Worm (Caenorhabditis elegans) whole organism, young adult: ENCODE measurements around the gene col-167.

Source experiments
- C06A6.2 ChIP-seq: fragments of 200-800 bp; sonication (Bioruptor generic); conservative IDR thresholded peaks from 2 replicates; pipeline ENCODE4 v1.3.6; 2022; ENCODE audit warnings: missing genetic modification characterization, missing compliant biosample characterization
- C17E4.6 ChIP-seq: fragments of 200-800 bp; sonication (Bioruptor generic); IDR thresholded peaks from 2 replicates; pipeline ENCODE4 v1.3.6; 2022; ENCODE audit warnings: missing genetic modification reagents, missing genetic modification characterization, missing compliant biosample characterization
- D2030.7 ChIP-seq: fragments of 200-800 bp; sonication (Bioruptor generic); IDR thresholded peaks from 2 replicates; pipeline ENCODE4 v1.3.6; 2022; ENCODE audit warnings: missing genetic modification reagents, missing genetic modification characterization, missing compliant biosample characterization
- F37B4.10 ChIP-seq: fragments of 200-800 bp; sonication (Bioruptor generic); IDR thresholded peaks from 2 replicates; pipeline ENCODE4 v1.3.6; 2022; ENCODE audit warnings: missing genetic modification characterization, missing compliant biosample characterization
- F49E8.2 ChIP-seq: sonication (generic microtip); optimal IDR thresholded peaks from 3 replicates; lab custom pipeline; 2017; ENCODE audit warnings: missing genetic modification characterization, mild to moderate bottlenecking, missing compliant biosample characterization, antibody characterized with exemption, moderate library complexity; ENCODE audit not compliant: insufficient read depth
- F52B5.7 ChIP-seq: sonication (generic microtip); optimal IDR thresholded peaks from 2 replicates; lab custom pipeline; 2016; ENCODE audit warnings: mild to moderate bottlenecking, missing genetic modification characterization, missing compliant biosample characterization
- F57A8.1 ChIP-seq: fragments of 200-800 bp; sonication (Bioruptor generic); optimal IDR thresholded peaks from 2 replicates; lab custom pipeline; 2018; ENCODE audit warnings: mild to moderate bottlenecking, missing genetic modification characterization, moderate library complexity, missing compliant biosample characterization
- K12H6.12 ChIP-seq: fragments of 200-800 bp; sonication (Bioruptor generic); optimal IDR thresholded peaks from 2 replicates; lab custom pipeline; 2018; ENCODE audit warnings: mild to moderate bottlenecking, missing genetic modification characterization, missing compliant biosample characterization
- T07F8.4 ChIP-seq: sonication (generic microtip); optimal IDR thresholded peaks from 2 replicates; lab custom pipeline; 2016; ENCODE audit warnings: mild to moderate bottlenecking, missing genetic modification characterization, moderate library complexity, missing compliant biosample characterization
- T26A5.8 ChIP-seq: sonication (generic microtip); optimal IDR thresholded peaks from 2 replicates; lab custom pipeline; 2016; ENCODE audit warnings: missing genetic modification characterization, missing compliant biosample characterization
- Y53G8AR.9 ChIP-seq: fragments of 200-800 bp; sonication (Bioruptor generic); conservative IDR thresholded peaks from 2 replicates; pipeline ENCODE4 v1.3.6; 2022; ENCODE audit warnings: missing genetic modification reagents, missing genetic modification characterization, missing compliant biosample characterization
- Y95B8A.8 ChIP-seq: fragments of 200-800 bp; sonication (Bioruptor generic); IDR thresholded peaks from 2 replicates; pipeline ENCODE4 v1.3.6; 2022; ENCODE audit warnings: missing genetic modification reagents, missing genetic modification characterization, missing compliant biosample characterization
- ZK185.1 ChIP-seq: sonication (generic microtip); optimal IDR thresholded peaks from 2 replicates; lab custom pipeline; 2016; ENCODE audit warnings: mild to moderate bottlenecking, missing genetic modification characterization, missing compliant biosample characterization; ENCODE audit not compliant: poor library complexity, severe bottlenecking
- ama-1 ChIP-seq, 3 experiments: fragments of 150-350 bp in 1 of 3; sonication (generic microtip) in 2 of 3; optimal IDR thresholded peaks; 2 replicates each; lab custom pipeline; 2014 to 2018; ENCODE audit warnings: missing biosample characterization in 2 of 3, missing genetic modification characterization in 2 of 3, missing genetic modification reagents in 2 of 3
- aptf-3 ChIP-seq: fragments of 200-800 bp; sonication (Bioruptor generic); IDR thresholded peaks from 2 replicates; pipeline ENCODE4 v1.3.6; 2022; ENCODE audit warnings: missing genetic modification characterization, missing compliant biosample characterization
- atf-7 ChIP-seq: sonication (generic microtip); optimal IDR thresholded peaks from 2 replicates; lab custom pipeline; 2017; ENCODE audit warnings: mild to moderate bottlenecking, missing genetic modification characterization, missing compliant biosample characterization
- attf-6 ChIP-seq: fragments of 200-800 bp; sonication (Bioruptor generic); IDR thresholded peaks from 2 replicates; pipeline ENCODE4 v1.3.6; 2022; ENCODE audit warnings: missing genetic modification reagents, missing genetic modification characterization, missing compliant biosample characterization
- bed-1 ChIP-seq: fragments of 200-800 bp; sonication (Bioruptor generic); IDR thresholded peaks from 2 replicates; pipeline ENCODE4 v1.3.6; 2022; ENCODE audit warnings: missing genetic modification reagents, missing genetic modification characterization, missing compliant biosample characterization
- cebp-2 ChIP-seq: fragments of 200-800 bp; sonication (Bioruptor generic); IDR thresholded peaks from 2 replicates; pipeline ENCODE4 v1.3.6; 2022; ENCODE audit warnings: missing genetic modification characterization, missing compliant biosample characterization
- ceh-100 ChIP-seq: fragments of 200-800 bp; sonication (Bioruptor generic); IDR thresholded peaks from 2 replicates; pipeline ENCODE4 v1.3.6; 2022; ENCODE audit warnings: missing genetic modification reagents, missing genetic modification characterization, missing compliant biosample characterization
- ceh-79 ChIP-seq: sonication (generic microtip); optimal IDR thresholded peaks from 2 replicates; lab custom pipeline; 2017; ENCODE audit warnings: mild to moderate bottlenecking, missing genetic modification characterization, missing compliant biosample characterization
- chd-7 ChIP-seq: sonication (generic microtip); optimal IDR thresholded peaks from 2 replicates; lab custom pipeline; 2016; ENCODE audit warnings: mild to moderate bottlenecking, missing genetic modification characterization, moderate library complexity, missing compliant biosample characterization
- dox-1 ChIP-seq: fragments of 200-800 bp; sonication (Bioruptor generic); IDR thresholded peaks from 2 replicates; pipeline ENCODE4 v1.3.6; 2022; ENCODE audit warnings: missing genetic modification reagents, missing genetic modification characterization, missing compliant biosample characterization
- dpff-1 ChIP-seq: sonication (generic microtip); optimal IDR thresholded peaks from 2 replicates; lab custom pipeline; 2017; ENCODE audit warnings: mild to moderate bottlenecking, missing genetic modification characterization, missing compliant biosample characterization
- egl-18 ChIP-seq: fragments of 200-800 bp; sonication (Bioruptor generic); IDR thresholded peaks from 2 replicates; pipeline ENCODE4 v1.3.6; 2022; ENCODE audit warnings: missing genetic modification reagents, missing genetic modification characterization, missing compliant biosample characterization
- let-607 ChIP-seq, 2 experiments: fragments of 200-800 bp in 1 of 2; sonication (Bioruptor generic) in 1 of 2; sonication (generic microtip) in 1 of 2; optimal IDR thresholded peaks; 2 replicates each; lab custom pipeline; 2016 to 2018; ENCODE audit warnings: mild to moderate bottlenecking in 2 of 2, missing compliant biosample characterization in 2 of 2, missing genetic modification characterization in 2 of 2, moderate library complexity in 2 of 2, missing genotype in 1 of 2
- lin-26 ChIP-seq: fragments of 200-800 bp; sonication (Bioruptor generic); IDR thresholded peaks from 2 replicates; pipeline ENCODE4 v1.3.6; 2022; ENCODE audit warnings: missing genetic modification reagents, missing genetic modification characterization, missing compliant biosample characterization
- lin-54 ChIP-seq: fragments of 200-800 bp; sonication (Bioruptor generic); optimal IDR thresholded peaks from 2 replicates; lab custom pipeline; 2018; ENCODE audit warnings: mild to moderate bottlenecking, missing genetic modification characterization, missing compliant biosample characterization
- lsy-27 ChIP-seq: sonication (generic microtip); optimal IDR thresholded peaks from 2 replicates; lab custom pipeline; 2017; ENCODE audit warnings: missing genetic modification characterization, mild to moderate bottlenecking, missing compliant biosample characterization, antibody characterized with exemption, missing genotype, borderline replicate concordance; ENCODE audit not compliant: insufficient read depth
- madf-10 ChIP-seq: sonication (generic microtip); optimal IDR thresholded peaks from 2 replicates; lab custom pipeline; 2016; ENCODE audit warnings: mild to moderate bottlenecking, missing genetic modification characterization, missing compliant biosample characterization
- nfya-1 ChIP-seq: sonication (generic microtip); optimal IDR thresholded peaks from 2 replicates; lab custom pipeline; 2017; ENCODE audit warnings: antibody characterized with exemption, missing compliant biosample characterization, missing genetic modification characterization, borderline replicate concordance; ENCODE audit not compliant: insufficient read depth
- nfya-2 ChIP-seq: fragments of 200-800 bp; sonication (Bioruptor generic); IDR thresholded peaks from 2 replicates; pipeline ENCODE4 v1.3.6; 2022; ENCODE audit warnings: missing genetic modification reagents, missing genetic modification characterization, missing compliant biosample characterization
- nhr-120 ChIP-seq: fragments of 200-800 bp; sonication (Bioruptor generic); IDR thresholded peaks from 2 replicates; pipeline ENCODE4 v1.3.6; 2022; ENCODE audit warnings: missing genetic modification characterization, missing compliant biosample characterization
- nhr-179 ChIP-seq: sonication (generic microtip); optimal IDR thresholded peaks from 2 replicates; lab custom pipeline; 2016; ENCODE audit warnings: mild to moderate bottlenecking, missing genetic modification characterization, missing compliant biosample characterization
- pbrm-1 ChIP-seq: fragments of 200-800 bp; sonication (Bioruptor generic); IDR thresholded peaks from 2 replicates; pipeline ENCODE4 v1.3.6; 2022; ENCODE audit warnings: missing genetic modification reagents, missing genetic modification characterization, missing compliant biosample characterization
- pha-4 ChIP-seq: fragments of 150-350 bp; sonication (generic microtip); optimal IDR thresholded peaks from 2 replicates; lab custom pipeline; 2014; ENCODE audit warnings: missing biosample characterization, missing genetic modification reagents, missing genetic modification characterization
- rec-8 ChIP-seq, 2 experiments: sonication (generic microtip); optimal IDR thresholded peaks; 2 replicates each; lab custom pipeline; 2016; ENCODE audit warnings: mild to moderate bottlenecking in 2 of 2, missing genetic modification characterization in 2 of 2, missing genetic modification reagents in 2 of 2, missing genotype in 2 of 2, missing biosample characterization in 1 of 2, missing compliant biosample characterization in 1 of 2, moderate library complexity in 1 of 2
- repo-1 ChIP-seq: sonication (generic microtip); optimal IDR thresholded peaks from 2 replicates; lab custom pipeline; 2017; ENCODE audit warnings: mild to moderate bottlenecking, missing genetic modification characterization, missing compliant biosample characterization
- snpc-1.1 ChIP-seq: sonication (generic microtip); optimal IDR thresholded peaks from 2 replicates; lab custom pipeline; 2017; ENCODE audit warnings: missing genetic modification characterization, mild to moderate bottlenecking, missing compliant biosample characterization, antibody characterized with exemption, moderate library complexity, missing genotype, missing genetic modification reagents; ENCODE audit not compliant: insufficient read depth
- snpc-3.4 ChIP-seq: sonication (generic microtip); optimal IDR thresholded peaks from 2 replicates; lab custom pipeline; 2017; ENCODE audit warnings: missing genetic modification characterization, mild to moderate bottlenecking, missing compliant biosample characterization, antibody characterized with exemption, moderate library complexity, missing genotype, missing genetic modification reagents
- snpc-4 ChIP-seq, 5 experiments: fragments of 150-350 bp in 1 of 5; sonication (generic microtip) in 4 of 5; optimal IDR thresholded peaks; 2 replicates each; lab custom pipeline; 2014 to 2018; ENCODE audit warnings: missing genetic modification characterization in 5 of 5, missing biosample characterization in 3 of 5, antibody characterized with exemption in 2 of 5, mild to moderate bottlenecking in 2 of 5, missing compliant biosample characterization in 2 of 5, missing genotype in 2 of 5, moderate library complexity in 2 of 5, missing genetic modification reagents in 1 of 5
- somi-1 ChIP-seq: fragments of 200-800 bp; sonication (Bioruptor generic); optimal IDR thresholded peaks from 2 replicates; lab custom pipeline; 2018; ENCODE audit warnings: mild to moderate bottlenecking, missing genetic modification characterization, missing compliant biosample characterization
- tbp1 ChIP-seq: fragments of 200-800 bp; sonication (Bioruptor generic); optimal IDR thresholded peaks from 2 replicates; lab custom pipeline; 2018; ENCODE audit warnings: mild to moderate bottlenecking, missing genetic modification characterization, missing compliant biosample characterization
- unc-130 ChIP-seq: sonication (generic microtip); optimal IDR thresholded peaks from 2 replicates; lab custom pipeline; 2016; ENCODE audit warnings: missing genetic modification reagents, missing genetic modification characterization, missing compliant biosample characterization
- unc-62 ChIP-seq: fragments of 150-350 bp; optimal IDR thresholded peaks from 2 replicates; lab custom pipeline; 2014; ENCODE audit warnings: missing biosample characterization, missing genetic modification reagents, missing genetic modification characterization
- ztf-26 ChIP-seq: sonication (generic microtip); optimal IDR thresholded peaks from 2 replicates; lab custom pipeline; 2017; ENCODE audit warnings: missing genetic modification characterization, missing compliant biosample characterization

col-167 gene

DNA sequence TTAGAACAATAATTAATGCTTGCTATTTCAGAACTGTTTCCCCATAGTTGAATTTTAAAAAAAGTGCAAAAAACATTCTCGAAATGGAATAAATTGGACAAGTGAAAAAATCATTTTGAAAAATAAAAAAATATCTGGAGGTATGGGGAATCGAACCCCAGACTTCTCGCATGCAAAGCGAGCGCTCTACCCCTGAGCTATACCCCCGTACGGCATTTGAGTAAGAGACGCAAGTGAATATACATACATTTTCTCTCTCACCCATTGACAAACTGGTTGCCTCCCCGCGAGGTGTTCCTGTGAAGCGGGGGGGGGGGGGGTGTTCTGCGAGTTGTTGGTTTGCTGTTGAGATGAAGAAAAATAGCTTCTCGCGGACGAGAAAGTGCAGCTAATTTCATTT lies 31.1 kb upstream of the col-167 start (continued):
- TF ChIP-seq nhr-120 (GFP tag; lab: Robert Waterston, UW): peak; percentile 84; the same call in 1 of the 2 replicates
- peak; percentile 57 to 68 for TF ChIP-seq let-607 (tag; optimal IDR thresholded peaks at IDR 0.05; lab: Kevin White, UChicago)
- TF ChIP-seq F37B4.10 (GFP tag; lab: Robert Waterston, UW): 0 out of 2 replicates have a peak, but pooled peaks have one; percentile 54
- peak; percentile 26 for TF ChIP-seq F49E8.2 (tag; lab: Kevin White, UChicago)
- TF ChIP-seq K12H6.12: peak; percentile 61
- TF ChIP-seq pbrm-1 (GFP tag; lab: Robert Waterston, UW): peak; percentile 89
- 0 out of 2 replicates have a peak, but pooled peaks have one; percentile 34 for TF ChIP-seq C17E4.6 (GFP tag; lab: Robert Waterston, UW)
- TF ChIP-seq nhr-179 (tag; lab: Kevin White, UChicago): peak; percentile 65
- TF ChIP-seq C06A6.2 (GFP tag; lab: Robert Waterston, UW): no peak
- peak; percentile 72 for TF ChIP-seq lin-54
- TF ChIP-seq dox-1: peak; percentile 93
- TF ChIP-seq pha-4 (tag; lab: Kevin White, UChicago): no peak
- peak; percentile 84 for TF ChIP-seq snpc-4 (GFP tag; optimal IDR thresholded peaks at IDR 0.05; lab: Kevin White, UChicago)
- peak in 3 of 4 experiments; percentile 58 to 80 (median 69) for TF ChIP-seq snpc-4 (tag; optimal IDR thresholded peaks at IDR 0.05; lab: Kevin White, UChicago)
- TF ChIP-seq repo-1 (tag; lab: Kevin White, UChicago): peak; percentile 79
- TF ChIP-seq bed-1 (GFP tag; lab: Robert Waterston, UW): peak; percentile 93
- peak; percentile 60; the same call in 1 of the 2 replicates for TF ChIP-seq Y53G8AR.9 (GFP tag; lab: Robert Waterston, UW)
- TF ChIP-seq egl-18 (GFP tag; lab: Robert Waterston, UW): peak; percentile 84
- TF ChIP-seq T26A5.8 (tag; lab: Kevin White, UChicago): peak; percentile 92
- TF ChIP-seq chd-7 (tag; lab: Kevin White, UChicago): peak; percentile 91
- peak; percentile 72 for TF ChIP-seq snpc-1.1 (tag; lab: Kevin White, UChicago)
- TF ChIP-seq ztf-26 (tag; lab: Kevin White, UChicago): peak; percentile 77
- peak; percentile 92 for TF ChIP-seq tbp1 (GFP tag; lab: Kevin White, UChicago)
- 0 out of 2 replicates have a peak, but pooled peaks have one; percentile 15 for TF ChIP-seq Y95B8A.8 (GFP tag; lab: Robert Waterston, UW)
- TF ChIP-seq D2030.7 (GFP tag; lab: Robert Waterston, UW): peak; percentile 83
- TF ChIP-seq dpff-1 (tag; lab: Kevin White, UChicago): peak; percentile 34
- TF ChIP-seq ZK185.1 (tag; lab: Kevin White, UChicago): peak; percentile 79
- peak; percentile 98 for TF ChIP-seq lin-26 (GFP tag; lab: Robert Waterston, UW)
- TF ChIP-seq ceh-79 (tag; lab: Kevin White, UChicago): peak; percentile 75
- TF ChIP-seq F52B5.7 (tag; lab: Kevin White, UChicago): peak; percentile 87
- TF ChIP-seq cebp-2 (GFP tag; lab: Robert Waterston, UW): peak; percentile 90
- peak; percentile 88 for TF ChIP-seq F57A8.1 (GFP tag; lab: Kevin White, UChicago)
- TF ChIP-seq rec-8 (tag; optimal IDR thresholded peaks at IDR 0.05; lab: Kevin White, UChicago): peak; percentile 76 to 90
- TF ChIP-seq snpc-3.4 (tag; lab: Kevin White, UChicago): peak; percentile 81
- TF ChIP-seq ama-1 (optimal IDR thresholded peaks at IDR 0.05; lab: Kevin White, UChicago): no peak
- TF ChIP-seq ama-1 (GFP tag; optimal IDR thresholded peaks at IDR 0.05; lab: Kevin White, UChicago): peak; percentile 83 to 87
- peak; percentile 53; the same call in 1 of the 2 replicates for TF ChIP-seq attf-6 (GFP tag; lab: Robert Waterston, UW)
- TF ChIP-seq nfya-2 (GFP tag; lab: Robert Waterston, UW): no peak
- TF ChIP-seq atf-7: peak; percentile 84
- peak; percentile 73 for TF ChIP-seq ceh-100 (GFP tag; lab: Robert Waterston, UW)
- TF ChIP-seq aptf-3 (GFP tag; lab: Robert Waterston, UW): 0 out of 2 replicates have a peak, but pooled peaks have one; percentile 44
- TF ChIP-seq T07F8.4 (tag; lab: Kevin White, UChicago): peak; percentile 74
- TF ChIP-seq nfya-1 (tag; lab: Kevin White, UChicago): no peak
- no peak for TF ChIP-seq lsy-27 (tag; lab: Kevin White, UChicago)
- TF ChIP-seq unc-62 (GFP tag; lab: Kevin White, UChicago): no peak
- TF ChIP-seq madf-10: peak; percentile 70
- TF ChIP-seq unc-130 (GFP tag; lab: Kevin White, UChicago): peak; percentile 67
- peak; percentile 77 for TF ChIP-seq somi-1
